Worm (Caenorhabditis elegans): ENCODE results near the gene R186.3.

R186.3 gene

ce11 chrV:13003378-13003777 is 36.4 kb upstream of the R186.3 start (continued):
- no peak for TF ChIP-seq C06A6.2 (GFP tag; conservative IDR thresholded peaks at IDR 0.05)
- peak; percentile 37 for TF ChIP-seq sptf-2 (GFP tag; optimal IDR thresholded peaks at IDR 0.05)
- peak; percentile 69 for TF ChIP-seq atf-7 (tag; optimal IDR thresholded peaks at IDR 0.05)
- no peak for TF ChIP-seq gei-17 (GFP tag; optimal IDR thresholded peaks at IDR 0.05)
- TF ChIP-seq ZK185.1 (tag; optimal IDR thresholded peaks at IDR 0.05; ENCODE audit: poor library complexity, severe bottlenecking) = peak; percentile 80
- TF ChIP-seq mel-28 (tag; optimal IDR thresholded peaks at IDR 0.05; ENCODE audit: borderline replicate concordance) = peak; percentile 22
- TF ChIP-seq cebp-2 (GFP tag; IDR thresholded peaks at IDR 0.05) = peak; percentile 83; the same call in 1 of the 2 replicates
- peak; percentile 79 for TF ChIP-seq chd-7 (tag; optimal IDR thresholded peaks at IDR 0.05)
- peak; percentile 67 for TF ChIP-seq mes-4 (tag; optimal IDR thresholded peaks at IDR 0.05)
- TF ChIP-seq unc-62 (GFP tag; optimal IDR thresholded peaks at IDR 0.05) = no peak
- TF ChIP-seq nhr-90 (tag; optimal IDR thresholded peaks at IDR 0.05) = peak; percentile 76
- no peak for TF ChIP-seq ceh-91 (GFP tag; IDR thresholded peaks at IDR 0.05)
- peak; percentile 18; the same call in 1 of the 2 replicates for TF ChIP-seq ceh-40 (GFP tag; IDR thresholded peaks at IDR 0.05)
- peak; percentile 27 for TF ChIP-seq unc-130 (GFP tag; optimal IDR thresholded peaks at IDR 0.05)
- TF ChIP-seq F57A8.1 (GFP tag; optimal IDR thresholded peaks at IDR 0.05) = peak; percentile 38
- TF ChIP-seq B0035.1 (tag; optimal IDR thresholded peaks at IDR 0.05) = peak; percentile 17
- TF ChIP-seq B0336.3 (GFP tag; IDR thresholded peaks at IDR 0.05) = peak; percentile 37
- TF ChIP-seq aptf-2 (GFP tag; conservative IDR thresholded peaks at IDR 0.05) = no peak
- TF ChIP-seq attf-6 (GFP tag; IDR thresholded peaks at IDR 0.05) = no peak
- TF ChIP-seq lir-1 (GFP tag; conservative IDR thresholded peaks at IDR 0.05) = 0 out of 2 replicates have a peak, but pooled peaks have one; percentile 42
- TF ChIP-seq madf-10 (tag; optimal IDR thresholded peaks at IDR 0.05) = peak; percentile 58
- TF ChIP-seq repo-1 (tag; optimal IDR thresholded peaks at IDR 0.05) = peak; percentile 86
- peak; percentile 29; the same call in 1 of the 2 replicates for TF ChIP-seq Y53G8AR.9 (GFP tag; conservative IDR thresholded peaks at IDR 0.05)
- TF ChIP-seq egl-44 (GFP tag; IDR thresholded peaks at IDR 0.05) = peak; percentile 84; the same call in 1 of the 2 replicates
- TF ChIP-seq dox-1 (GFP tag; IDR thresholded peaks at IDR 0.05) = peak; percentile 72; the same call in 1 of the 2 replicates
- peak; percentile 22 for TF ChIP-seq F52B5.7 (tag; optimal IDR thresholded peaks at IDR 0.05)
- TF ChIP-seq nfyb-1 (GFP tag; IDR thresholded peaks at IDR 0.05) = peak; percentile 85
- no peak for TF ChIP-seq Y53F4B.3 (GFP tag; IDR thresholded peaks at IDR 0.05)
- peak; percentile 76 for TF ChIP-seq lin-40 (tag; optimal IDR thresholded peaks at IDR 0.05)
- TF ChIP-seq nhr-80 (tag; optimal IDR thresholded peaks at IDR 0.05) = peak; percentile 43

- TF ChIP-seq cebp-1 (GFP tag; IDR thresholded peaks at IDR 0.05) (peak; percentile 65; the same call in 1 of the 2 replicates), cebp-1 (tag; optimal IDR thresholded peaks at IDR 0.05) (no peak), ZK185.1 (tag; optimal IDR thresholded peaks at IDR 0.05; ENCODE audit: poor library complexity, severe bottlenecking) (no peak), nhr-80 (tag; optimal IDR thresholded peaks at IDR 0.05) (peak; percentile 71), dpff-1 (tag; optimal IDR thresholded peaks at IDR 0.05) (no peak), unc-62 (GFP tag; optimal IDR thresholded peaks at IDR 0.05) (peak; percentile 40), tbp1 (GFP tag; optimal IDR thresholded peaks at IDR 0.05) (no peak)
Measured at ce11 chrV:13002070-13002469, 35.1 kb upstream of the R186.3 start, which contains the start of gene inft-2. TSS of gene inft-2 (plus strand) at chrV:13002317.

ce11 chrV:13000068-13000467 is 33.1 kb upstream of the R186.3 start:
- TF ChIP-seq nhr-120 (GFP tag; IDR thresholded peaks at IDR 0.05) = no peak
- peak; percentile 86 for TF ChIP-seq ceh-91 (GFP tag; IDR thresholded peaks at IDR 0.05)
- TF ChIP-seq cebp-2 (GFP tag; IDR thresholded peaks at IDR 0.05) = no peak
- peak; percentile 91 for TF ChIP-seq dpl-1 (GFP tag; optimal IDR thresholded peaks at IDR 0.05)
- no peak for TF ChIP-seq ceh-58 (GFP tag; IDR thresholded peaks at IDR 0.05)
- TF ChIP-seq sdz-38 (tag; optimal IDR thresholded peaks at IDR 0.05) = no peak
- no peak for TF ChIP-seq aptf-2 (GFP tag; conservative IDR thresholded peaks at IDR 0.05)
- peak; percentile 35; the same call in 1 of the 2 replicates for TF ChIP-seq pbrm-1 (GFP tag; IDR thresholded peaks at IDR 0.05)
- peak; percentile 95 for TF ChIP-seq madf-8 (GFP tag; conservative IDR thresholded peaks at IDR 0.05)
- no peak for TF ChIP-seq Y79H2A.3 (GFP tag; conservative IDR thresholded peaks at IDR 0.05)
- no peak for TF ChIP-seq gei-17 (GFP tag; optimal IDR thresholded peaks at IDR 0.05)
- TF ChIP-seq hlh-26 (GFP tag; conservative IDR thresholded peaks at IDR 0.05) = no peak
- no peak for TF ChIP-seq lsy-27 (tag; optimal IDR thresholded peaks at IDR 0.05; ENCODE audit: borderline replicate concordance, insufficient read depth)
- TF ChIP-seq Y56A3A.18 (GFP tag; IDR thresholded peaks at IDR 0.05) = no peak
- TF ChIP-seq egl-44 (GFP tag; IDR thresholded peaks at IDR 0.05) = no peak
- TF ChIP-seq Y95B8A.8 (GFP tag; IDR thresholded peaks at IDR 0.05) = 0 out of 2 replicates have a peak, but pooled peaks have one; percentile 52
- TF ChIP-seq lsl-1 (GFP tag; optimal IDR thresholded peaks at IDR 0.05) = peak; percentile 99

Data from whole organism, young adult.